Fruit fly (Drosophila melanogaster) Kc167 (cell line): ENCODE results near the gene tll.

Experiments
- Myc ChIP-seq: fragments of >200 bp; optimal IDR thresholded peaks from 2 replicates; lab custom pipeline; 2017; ENCODE audit warnings: missing external identifiers
- Sin3A ChIP-seq: fragments of >200 bp; optimal IDR thresholded peaks from 2 replicates; lab custom pipeline; 2018; ENCODE audit warnings: missing external identifiers
- h ChIP-seq: fragments of >200 bp; optimal IDR thresholded peaks from 3 replicates; lab custom pipeline; 2018; ENCODE audit warnings: missing external identifiers
- insv ChIP-seq: fragments of >200 bp; optimal IDR thresholded peaks from 3 replicates; lab custom pipeline; 2018; ENCODE audit warnings: missing external identifiers
- psq ChIP-seq: fragments of >200 bp; optimal IDR thresholded peaks from 2 replicates; lab custom pipeline; 2017; ENCODE audit warnings: missing external identifiers
- ttk ChIP-seq: sonication (Bioruptor generic); optimal IDR thresholded peaks from 2 replicates; lab custom pipeline; 2017; ENCODE audit warnings: missing external identifiers

- TF ChIP-seq Sin3A (lab: Kevin White, UChicago) (no peak), Myc (lab: Kevin White, UChicago) (no peak), psq (lab: Kevin White, UChicago) (no peak), insv (lab: Kevin White, UChicago) (no peak), h (no peak), ttk (no peak)
Observed at dm6 chr3R:30855176-30855575, 3.1 kb downstream of the tll start.
